Fruit fly (Drosophila melanogaster) whole organism, adult: ENCODE results near the gene Mat89Ba.

Experiments used
- CG11617 ChIP-seq: fragments of 200-800 bp; sonication (Bioruptor generic); optimal IDR thresholded peaks from 2 replicates; lab custom pipeline; 2017; ENCODE audit warnings: mild to moderate bottlenecking, missing biosample characterization, missing genetic modification reagents, missing genetic modification characterization
- CG12768 ChIP-seq: fragments of 200-800 bp; sonication (Bioruptor generic); optimal IDR thresholded peaks from 2 replicates; lab custom pipeline; 2017; ENCODE audit warnings: missing biosample characterization, missing genetic modification characterization, mild to moderate bottlenecking, moderate library complexity, missing genetic modification reagents
- CG14711 ChIP-seq: fragments of 200-800 bp; sonication (Bioruptor generic); optimal IDR thresholded peaks from 2 replicates; lab custom pipeline; 2018; ENCODE audit warnings: missing biosample characterization, mild to moderate bottlenecking, missing genetic modification characterization, moderate library complexity
- CG1620 ChIP-seq: fragments of 200-800 bp; sonication (Bioruptor generic); optimal IDR thresholded peaks from 2 replicates; lab custom pipeline; 2016; ENCODE audit warnings: missing biosample characterization, missing genetic modification characterization
- CG33017 ChIP-seq: fragments of 200-800 bp; sonication (Bioruptor generic); optimal IDR thresholded peaks from 2 replicates; lab custom pipeline; 2018; ENCODE audit warnings: missing biosample characterization, mild to moderate bottlenecking, missing genetic modification characterization, moderate library complexity
- CG5204 ChIP-seq: fragments of 200-800 bp; sonication (Bioruptor generic); optimal IDR thresholded peaks from 2 replicates; lab custom pipeline; 2016; ENCODE audit warnings: missing biosample characterization, missing genetic modification characterization
- CG7045 ChIP-seq: fragments of 200-800 bp; sonication (Bioruptor generic); optimal IDR thresholded peaks from 2 replicates; lab custom pipeline; 2017; ENCODE audit warnings: missing biosample characterization, mild to moderate bottlenecking, missing genetic modification characterization
- CG7101 ChIP-seq: fragments of 200-800 bp; sonication (Bioruptor generic); optimal IDR thresholded peaks from 2 replicates; lab custom pipeline; 2018; ENCODE audit warnings: missing biosample characterization, mild to moderate bottlenecking, missing genetic modification characterization, moderate library complexity
- Clk ChIP-seq: fragments of 200-800 bp; sonication (Bioruptor generic); optimal IDR thresholded peaks from 2 replicates; lab custom pipeline; 2017; ENCODE audit warnings: missing biosample characterization, missing genetic modification characterization
- Crg-1 ChIP-seq: fragments of 200-800 bp; sonication (Bioruptor generic); optimal IDR thresholded peaks from 2 replicates; lab custom pipeline; 2016; ENCODE audit warnings: missing biosample characterization, missing genetic modification characterization
- Hr96 ChIP-seq: fragments of 200-800 bp; sonication (Bioruptor generic); optimal IDR thresholded peaks from 2 replicates; lab custom pipeline; 2016; ENCODE audit warnings: missing biosample characterization, missing genetic modification characterization
- Mnt ChIP-seq: fragments of 200-800 bp; sonication (Bioruptor generic); optimal IDR thresholded peaks from 2 replicates; lab custom pipeline; 2016; ENCODE audit warnings: missing biosample characterization, mild to moderate bottlenecking, missing genetic modification characterization
- bab1 ChIP-seq: fragments of 200-800 bp; sonication (Bioruptor generic); optimal IDR thresholded peaks from 3 replicates; lab custom pipeline; 2019; ENCODE audit warnings: missing biosample characterization, mild to moderate bottlenecking, missing genetic modification characterization, moderate library complexity
- cic ChIP-seq: fragments of 200-800 bp; sonication (Bioruptor generic); optimal IDR thresholded peaks from 2 replicates; lab custom pipeline; 2017; ENCODE audit warnings: missing biosample characterization, mild to moderate bottlenecking, missing genetic modification characterization, moderate library complexity
- cnc ChIP-seq, 2 experiments: fragments of >200 bp; optimal IDR thresholded peaks; 2 replicates each; lab custom pipeline; 2017
- kay ChIP-seq: fragments of 200-800 bp; sonication (Bioruptor generic); peaks from one replicate; lab custom pipeline; 2016; ENCODE audit warnings: missing biosample characterization, missing genetic modification characterization, borderline replicate concordance
- ovo ChIP-seq: fragments of 200-800 bp; sonication (Bioruptor generic); optimal IDR thresholded peaks from 2 replicates; lab custom pipeline; 2016; ENCODE audit warnings: missing biosample characterization, missing genetic modification characterization
- pad ChIP-seq: fragments of 200-800 bp; sonication (Bioruptor generic); optimal IDR thresholded peaks from 3 replicates; lab custom pipeline; 2017; ENCODE audit warnings: missing biosample characterization, missing genetic modification characterization, mild to moderate bottlenecking, moderate library complexity, missing genetic modification reagents
- tj ChIP-seq: fragments of 200-800 bp; sonication (Bioruptor generic); optimal IDR thresholded peaks from 3 replicates; lab custom pipeline; 2017; ENCODE audit warnings: missing biosample characterization, mild to moderate bottlenecking, missing genetic modification characterization, moderate library complexity
- toe ChIP-seq: fragments of 200-800 bp; sonication (Bioruptor generic); optimal IDR thresholded peaks from 2 replicates; lab custom pipeline; 2016; ENCODE audit warnings: missing biosample characterization, missing genetic modification characterization

The Mat89Ba gene

DNA sequence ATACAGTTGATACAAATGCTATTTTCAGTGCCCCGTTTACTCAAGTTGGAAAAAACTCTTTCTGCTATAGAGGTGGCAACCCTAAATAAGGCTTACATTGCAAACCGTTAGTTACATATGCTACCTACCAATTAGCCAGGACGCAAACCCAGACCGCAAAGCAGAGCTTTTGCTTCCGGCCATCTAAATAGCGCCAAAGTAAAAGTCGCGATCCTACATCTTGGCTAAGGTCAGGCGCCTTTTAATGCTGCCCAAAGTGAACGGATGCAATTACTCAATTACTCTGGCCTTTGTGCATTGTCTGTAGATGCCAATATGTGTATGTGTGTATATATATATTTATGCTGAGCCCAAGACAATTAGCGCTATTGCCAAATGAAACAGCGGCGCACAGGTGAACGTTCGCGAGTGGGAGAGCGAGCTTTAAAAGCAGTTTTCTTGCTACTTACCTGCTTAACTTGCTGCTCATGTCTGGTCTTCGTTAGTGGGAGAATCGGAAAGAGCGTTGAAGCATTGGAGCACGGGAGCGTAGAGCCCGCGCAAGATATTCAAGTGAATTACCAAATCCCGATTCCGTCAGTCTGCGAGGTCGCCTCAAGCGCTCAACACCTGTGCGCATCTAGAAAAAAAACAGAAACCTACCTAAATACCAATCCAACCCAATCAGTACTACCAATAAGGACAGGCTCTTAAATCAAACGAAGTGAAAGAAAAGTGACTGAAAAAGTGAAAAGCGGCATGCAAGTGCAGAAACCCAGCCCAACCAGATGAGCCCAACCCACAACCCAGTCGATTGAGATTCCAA lies 33.2 kb upstream of the Mat89Ba start, which contains the start of gene Zip89B:
Gene Zip89B, plus strand, starts transcription at position 574 of the 805 bp plus-strand sequence.
- TF ChIP-seq Crg-1 (GFP tag; lab: Kevin White, UChicago) (peak; percentile 6), kay (GFP tag; lab: Kevin White, UChicago) (no peak), cnc (optimal IDR thresholded peaks at IDR 0.05; lab: Kevin White, UChicago) (no peak), CG7045 (GFP tag; lab: Kevin White, UChicago) (no peak), tj (GFP tag; lab: Kevin White, UChicago) (peak; percentile 89), CG11617 (no peak), cic (GFP tag; lab: Kevin White, UChicago) (peak; percentile 34), CG1620 (GFP tag; lab: Kevin White, UChicago) (no peak), bab1 (GFP tag; lab: Kevin White, UChicago) (peak; percentile 0), CG7101 (no peak), pad (GFP tag; lab: Kevin White, UChicago) (no peak), CG12768 (GFP tag; lab: Kevin White, UChicago) (no peak), CG14711 (tag; lab: Kevin White, UChicago) (peak; percentile 76), Mnt (GFP tag; lab: Kevin White, UChicago) (peak; percentile 7), CG5204 (GFP tag; lab: Kevin White, UChicago) (no peak), Hr96 (GFP tag; lab: Kevin White, UChicago) (no peak), toe (no peak), CG33017 (peak; percentile 36), ovo (GFP tag; lab: Kevin White, UChicago) (peak; percentile 93), Clk (GFP tag; lab: Kevin White, UChicago) (no peak)

DNA sequence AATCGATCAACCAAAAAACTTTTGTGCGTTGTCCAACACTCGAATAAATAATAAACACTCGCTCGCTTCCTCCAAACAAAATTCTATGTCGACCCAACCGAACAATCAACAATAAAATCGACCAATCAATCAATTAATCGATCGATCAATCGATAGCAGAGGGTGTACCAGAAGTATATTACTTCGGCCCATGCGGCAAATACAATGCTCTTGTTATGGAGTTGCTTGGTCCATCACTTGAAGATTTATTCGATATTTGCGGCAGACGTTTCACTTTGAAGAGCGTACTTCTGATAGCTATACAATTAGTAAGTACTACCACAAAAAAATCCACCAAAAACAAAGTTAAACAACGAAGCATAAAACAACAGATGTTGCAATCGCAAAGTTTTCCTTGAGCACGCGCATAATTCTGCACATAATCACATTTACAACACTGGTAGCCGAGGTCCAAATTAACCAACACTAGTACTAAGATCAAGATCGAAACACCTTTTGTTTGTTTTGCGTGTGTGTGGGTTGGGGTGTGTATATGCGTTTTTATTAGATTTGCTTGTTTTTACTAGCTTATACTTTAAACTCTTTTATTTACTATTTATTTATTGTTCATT lies 23.4 kb upstream of the Mat89Ba start:
- TF ChIP-seq pad (GFP tag; lab: Kevin White, UChicago) (no peak), ovo (GFP tag; lab: Kevin White, UChicago) (no peak), CG7101 (no peak), CG12768 (GFP tag; lab: Kevin White, UChicago) (no peak), cnc (optimal IDR thresholded peaks at IDR 0.05; lab: Kevin White, UChicago) (no peak), tj (GFP tag; lab: Kevin White, UChicago) (no peak), cic (GFP tag; lab: Kevin White, UChicago) (no peak)

DNA sequence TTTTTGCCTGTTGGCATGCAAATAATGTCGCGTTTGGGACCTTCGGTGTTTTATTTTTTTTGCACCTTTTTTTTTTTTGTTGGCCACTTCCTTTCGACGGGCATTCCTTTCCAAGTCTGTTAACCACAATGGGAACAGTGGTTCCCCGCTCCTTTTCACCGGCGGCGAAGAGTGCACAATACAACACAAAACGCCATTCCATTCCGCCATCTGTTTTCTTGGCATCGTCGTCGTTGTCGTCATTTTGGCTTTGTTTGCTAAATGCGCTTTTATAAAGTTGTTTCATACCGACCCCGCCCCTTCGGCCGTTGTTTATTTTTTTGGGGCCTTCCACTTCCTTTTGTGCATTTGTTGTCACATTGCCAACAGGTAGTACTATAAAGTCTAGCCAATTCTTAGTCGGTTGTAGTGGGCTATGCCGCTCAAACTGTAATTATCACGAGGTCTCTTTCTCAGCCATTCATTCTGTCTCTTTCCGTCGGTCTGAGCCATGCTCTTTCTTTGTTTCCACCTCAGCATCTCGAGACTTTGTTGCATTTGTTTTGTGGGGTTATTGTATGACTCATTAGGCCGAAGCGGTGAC lies 18.1 kb upstream of the Mat89Ba start:
- TF ChIP-seq tj (GFP tag; lab: Kevin White, UChicago) (no peak), CG1620 (GFP tag; lab: Kevin White, UChicago) (peak; percentile 6), ovo (GFP tag; lab: Kevin White, UChicago) (no peak), cnc (optimal IDR thresholded peaks at IDR 0.05; lab: Kevin White, UChicago) (no peak), pad (GFP tag; lab: Kevin White, UChicago) (peak; percentile 17), Clk (GFP tag; lab: Kevin White, UChicago) (no peak), CG7101 (no peak), CG14711 (tag; lab: Kevin White, UChicago) (no peak), CG5204 (GFP tag; lab: Kevin White, UChicago) (no peak), bab1 (GFP tag; lab: Kevin White, UChicago) (no peak), CG7045 (GFP tag; lab: Kevin White, UChicago) (no peak), toe (no peak), Crg-1 (GFP tag; lab: Kevin White, UChicago) (no peak), kay (GFP tag; lab: Kevin White, UChicago) (peak; percentile 75), CG11617 (peak; percentile 17), Hr96 (GFP tag; lab: Kevin White, UChicago) (no peak), cic (GFP tag; lab: Kevin White, UChicago) (no peak), CG12768 (GFP tag; lab: Kevin White, UChicago) (no peak), Mnt (GFP tag; lab: Kevin White, UChicago) (peak; percentile 21), CG33017 (no peak)

DNA sequence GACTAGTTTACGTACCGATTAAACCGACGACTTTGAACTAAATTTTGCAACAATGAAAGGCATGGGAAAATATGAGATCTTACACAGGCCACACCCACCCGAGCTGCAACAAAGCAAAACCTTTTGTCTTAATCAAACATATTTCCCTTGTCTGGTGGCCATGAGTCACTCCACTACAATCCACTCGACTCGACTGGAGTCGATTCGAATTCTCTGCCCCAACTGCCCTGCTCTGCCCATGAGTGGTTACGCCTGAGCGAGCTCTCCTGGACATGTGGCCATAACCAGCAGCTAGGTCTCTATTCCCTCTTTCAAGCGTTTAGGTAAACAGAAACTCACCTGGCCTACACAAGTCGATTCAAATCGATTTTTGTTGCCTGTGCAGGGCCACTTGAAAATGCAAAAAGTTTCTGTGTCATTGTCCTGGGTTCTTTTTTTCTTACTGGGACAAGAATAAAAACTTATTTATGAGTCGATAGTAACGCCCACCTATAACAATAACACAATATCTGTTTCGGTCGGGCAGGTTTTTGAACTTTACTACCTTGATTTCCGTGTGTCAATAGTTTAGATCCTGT lies 16.6 kb upstream of the Mat89Ba start:
- TF ChIP-seq Clk (GFP tag; lab: Kevin White, UChicago) (no peak), Crg-1 (GFP tag; lab: Kevin White, UChicago) (no peak), pad (GFP tag; lab: Kevin White, UChicago) (no peak), CG7101 (no peak), kay (GFP tag; lab: Kevin White, UChicago) (no peak), CG7045 (GFP tag; lab: Kevin White, UChicago) (no peak), CG11617 (no peak), CG1620 (GFP tag; lab: Kevin White, UChicago) (no peak), ovo (GFP tag; lab: Kevin White, UChicago) (no peak), CG5204 (GFP tag; lab: Kevin White, UChicago) (no peak), toe (no peak), cic (GFP tag; lab: Kevin White, UChicago) (no peak), cnc (optimal IDR thresholded peaks at IDR 0.05; lab: Kevin White, UChicago) (no peak), CG14711 (tag; lab: Kevin White, UChicago) (no peak), CG12768 (GFP tag; lab: Kevin White, UChicago) (no peak)

DNA sequence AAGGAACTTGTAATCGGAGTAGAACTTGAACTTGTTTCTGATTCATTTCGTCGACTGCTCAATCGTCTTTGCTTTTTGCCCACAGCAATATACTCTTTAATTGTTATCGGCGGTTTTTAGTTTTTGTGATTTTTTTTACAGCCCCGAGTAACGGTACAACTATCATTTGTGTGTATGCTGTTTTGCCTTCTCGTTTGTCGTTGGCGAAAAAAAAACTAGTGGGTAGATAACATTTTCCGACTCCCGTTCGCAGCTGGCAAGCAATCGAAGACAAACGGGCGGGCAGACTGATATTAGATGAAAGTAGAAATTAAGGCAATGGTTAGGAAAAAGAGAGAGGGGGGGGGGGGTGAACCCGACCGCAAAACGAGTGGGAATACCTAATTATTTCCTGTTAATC lies 15.6 kb upstream of the Mat89Ba start:
- TF ChIP-seq toe, result no peak
- TF ChIP-seq ovo (GFP tag; lab: Kevin White, UChicago), result peak; percentile 72
- peak; percentile 85 for TF ChIP-seq kay (GFP tag; lab: Kevin White, UChicago)
